Worm (Caenorhabditis elegans) whole organism, dauer: ENCODE measurements around the gene fbxa-47.

Source experiments
- unc-62 ChIP-seq: sonication (generic microtip); optimal IDR thresholded peaks from 2 replicates; lab custom pipeline; 2017; ENCODE audit warnings: missing biosample characterization, missing genetic modification reagents, missing genetic modification characterization

fbxa-47 gene

DNA sequence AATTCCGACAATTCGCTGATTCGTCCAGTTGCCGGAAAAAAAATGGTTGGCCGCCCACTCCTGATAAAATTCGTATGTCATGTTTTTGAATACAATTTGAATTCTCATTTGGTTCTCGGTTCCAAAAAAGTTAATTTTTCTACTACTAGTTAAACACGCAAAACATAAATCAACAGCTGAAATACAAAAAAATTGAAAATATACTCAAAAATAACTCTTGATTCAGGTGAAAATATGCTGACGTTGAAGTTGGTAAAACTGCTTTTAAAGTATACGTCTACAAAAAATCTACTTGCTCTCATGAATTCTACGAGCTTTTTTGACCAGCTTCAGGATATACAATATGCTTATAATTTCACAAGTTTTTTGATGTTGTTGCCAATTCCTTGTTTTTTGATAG is 8.2 kb upstream of the fbxa-47 start, which contains the start of gene srz-56:
Gene srz-56 (plus strand): TSS at position 301 of the 400 bp plus-strand sequence.
- TF ChIP-seq unc-62 = no peak

DNA sequence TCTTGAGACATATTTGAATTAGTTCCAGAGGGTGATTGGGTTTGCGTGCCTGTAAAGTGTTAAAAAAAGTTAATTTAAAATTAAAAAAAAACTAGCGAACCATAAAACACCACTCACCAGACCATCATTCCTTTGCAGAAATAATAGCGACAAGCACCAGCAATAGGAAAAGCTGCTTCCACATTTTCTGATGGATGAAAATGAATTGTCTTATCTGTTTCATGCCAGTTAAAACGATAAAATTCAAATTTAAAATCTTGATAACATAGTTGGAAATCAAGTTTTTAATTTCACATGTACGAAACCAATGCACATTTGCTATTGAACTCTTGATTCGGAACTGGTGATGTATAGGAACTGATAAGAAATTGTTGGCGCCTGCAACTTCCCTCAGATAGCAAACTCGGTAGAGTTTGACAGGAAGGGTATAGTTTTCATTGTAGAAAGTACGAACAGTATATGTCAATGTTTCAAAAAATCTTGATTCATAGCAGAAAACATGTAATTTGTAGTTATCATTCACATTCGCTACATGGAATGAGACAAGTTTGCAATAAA is 7.4 kb upstream of the fbxa-47 start, which contains the start of gene C39B5.10:
Gene C39B5.10 (minus strand): TSS at position 51 of the 558 bp plus-strand sequence.
- TF ChIP-seq unc-62 = no peak

DNA sequence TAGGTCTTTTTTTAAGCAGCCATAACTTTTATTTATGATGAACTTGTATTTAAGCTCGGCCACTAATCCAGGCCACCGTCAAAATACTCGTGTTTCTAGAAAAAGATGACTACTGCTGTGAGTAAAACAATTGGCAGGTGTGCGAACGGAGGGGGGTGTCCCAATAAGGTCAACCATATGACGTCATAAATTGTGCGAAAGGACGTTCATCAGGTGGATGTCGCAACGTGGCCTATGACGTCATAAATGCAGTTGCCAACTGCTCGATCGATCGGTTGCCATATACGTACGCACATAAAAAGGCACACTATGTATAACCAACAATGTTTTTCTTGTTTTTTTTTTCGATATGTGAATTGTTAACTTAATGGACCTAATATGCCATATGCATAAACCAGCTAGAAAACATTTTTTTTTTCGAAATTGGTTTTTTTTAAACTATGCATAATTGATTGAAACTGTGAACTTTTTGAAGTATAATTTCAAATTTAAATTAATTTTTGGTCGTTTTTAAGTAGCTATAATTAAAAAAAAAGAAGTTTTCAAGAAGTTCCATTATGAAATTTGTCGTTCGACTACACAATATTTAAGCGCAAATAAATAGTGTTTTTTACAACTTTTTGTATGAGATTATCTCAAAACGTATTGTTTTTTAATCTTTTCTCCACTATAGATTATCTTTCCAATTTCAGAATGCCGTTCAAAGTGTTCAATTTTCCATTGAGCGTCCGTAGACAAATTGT is 2.1 kb upstream of the fbxa-47 start, which contains the start of gene C39B5.2:
Gene C39B5.2 (plus strand): TSS at position 693 of the 743 bp plus-strand sequence.
- TF ChIP-seq unc-62 = no peak

DNA sequence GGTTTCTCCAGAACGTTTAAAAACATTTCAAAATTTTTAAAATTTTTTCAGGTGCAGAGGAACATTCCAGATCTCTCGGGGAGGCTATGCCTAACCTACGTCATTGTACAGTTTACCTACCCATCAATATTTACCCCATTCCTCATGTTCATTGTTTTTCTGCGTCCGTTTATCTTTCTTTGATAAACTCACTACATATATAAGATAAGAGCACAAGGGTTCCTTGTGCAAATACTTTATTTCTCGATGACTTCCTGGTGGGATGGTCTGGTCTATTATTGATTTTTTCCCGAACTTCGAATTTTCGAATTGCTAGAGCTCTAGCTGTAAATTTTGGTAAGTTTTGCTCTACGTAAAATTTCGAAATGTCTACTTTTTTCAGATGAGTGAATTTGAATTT is 1.1 kb upstream of the fbxa-47 start:
- TF ChIP-seq unc-62 = no peak

DNA sequence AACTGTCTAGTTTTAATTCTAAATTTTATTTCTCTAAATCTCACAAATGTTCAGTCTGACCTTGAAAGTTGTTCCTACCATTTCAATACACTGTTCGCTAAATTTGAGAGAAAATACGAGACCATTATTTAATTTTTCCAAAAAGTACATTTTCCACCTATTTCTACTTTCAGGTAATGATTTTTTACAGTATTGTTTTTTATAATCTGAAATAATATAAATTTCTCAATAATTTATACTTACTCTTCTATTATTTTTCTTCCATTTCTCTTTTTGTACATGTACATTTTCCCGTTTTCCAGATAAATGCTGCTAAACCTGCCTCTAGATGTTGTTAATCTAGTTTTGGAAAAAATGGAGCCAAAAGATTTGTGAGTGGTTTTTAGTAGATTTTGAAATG is 4.9 kb downstream of the fbxa-47 start, which contains the start of gene fbxa-62:
Gene fbxa-62 (plus strand): TSS at position 301 of the 400 bp plus-strand sequence.
- no peak for TF ChIP-seq unc-62

ce11 chrIII:2224478-2224877 is 7.8 kb downstream of the fbxa-47 start, which contains the start of gene fbxa-38:
fbxa-38 (plus strand) TSS chrIII:2224672.
- no peak for TF ChIP-seq unc-62

ce11 chrIII:2223932-2224331 is 8.3 kb downstream of the fbxa-47 start, which contains the start of gene srd-65:
srd-65 (minus strand) TSS chrIII:2224032.
- TF ChIP-seq unc-62 = no peak

ce11 chrIII:2219408-2219807 is 12.9 kb downstream of the fbxa-47 start, which contains the start of gene fbxa-12:
fbxa-12 (plus strand) TSS chrIII:2219708.
- TF ChIP-seq unc-62 = no peak

DNA sequence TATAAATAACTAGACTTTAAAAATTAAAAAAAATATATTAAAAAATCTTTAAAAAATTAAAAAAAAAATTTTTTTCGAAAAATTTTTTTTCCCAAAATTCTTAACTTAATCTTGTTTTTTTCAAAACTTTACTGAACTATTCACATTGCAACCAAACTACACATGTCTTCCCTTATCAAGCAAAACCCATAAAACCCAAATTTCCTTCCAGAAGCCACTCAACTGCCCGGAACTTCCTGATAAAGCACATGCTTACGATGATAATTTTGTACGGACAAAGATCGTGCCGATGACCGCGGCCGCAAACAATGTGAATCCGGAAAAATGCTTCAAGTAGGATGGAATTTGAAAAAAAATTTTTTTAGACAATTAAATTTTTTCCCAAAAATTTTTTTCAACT is 19.9 kb downstream of the fbxa-47 start:
- no peak for TF ChIP-seq unc-62

- TF ChIP-seq unc-62 = no peak
Observed at ce11 chrIII:2211120-2211519, 21.1 kb downstream of the fbxa-47 start, which contains the start of gene C39B5.14. C39B5.14 (plus strand) TSS chrIII:2211420.

- no peak for TF ChIP-seq unc-62
Observed at ce11 chrIII:2210601-2211000, 21.7 kb downstream of the fbxa-47 start.

DNA sequence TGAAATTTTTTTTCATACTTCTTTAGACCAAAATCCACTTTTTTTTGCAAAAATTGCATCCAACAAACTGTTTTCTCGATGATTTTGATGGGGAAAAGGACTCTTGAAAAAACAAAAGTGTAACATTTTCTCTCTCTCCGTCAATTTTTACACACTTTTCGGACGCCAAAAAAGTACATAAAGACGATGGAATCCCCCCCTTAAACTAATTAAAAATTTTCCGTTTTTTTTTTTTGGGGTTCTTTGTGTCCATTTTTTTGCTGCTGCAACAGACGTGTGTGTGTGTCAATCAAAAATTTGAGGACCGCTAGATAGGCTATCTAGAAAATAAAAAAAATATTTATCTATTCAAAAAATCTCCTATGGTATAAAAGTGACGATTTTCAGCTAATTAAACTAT is 24.4 kb downstream of the fbxa-47 start, which contains the start of gene C39B5.5:
Gene C39B5.5 (plus strand): TSS at position 301 of the 400 bp plus-strand sequence.
- no peak for TF ChIP-seq unc-62

- TF ChIP-seq unc-62 = no peak
Observed at ce11 chrIII:2205155-2205554, 27.1 kb downstream of the fbxa-47 start.

- no peak for TF ChIP-seq unc-62
Observed at ce11 chrIII:2197706-2198105, 34.6 kb downstream of the fbxa-47 start, which contains the start of gene C39B5.6. C39B5.6 (plus strand) TSS chrIII:2198006.
